Fruit fly (Drosophila melanogaster): ENCODE results near the gene CG3108.
A peak's percentile ranks its signal among the peaks of the same experiment; 100 is the strongest.

The CG3108 gene

dm6 chrX:5735268-5735941 is 46.0 kb downstream of the CG3108 start (continued):
- TF ChIP-seq HLH3B (GFP tag; IDR thresholded peaks at IDR 0.05) (peak; percentile 78), Sox100B (GFP tag; optimal IDR thresholded peaks at IDR 0.05) (peak; percentile 55), salm (tag; optimal IDR thresholded peaks at IDR 0.05) (peak; percentile 48), h (optimal IDR thresholded peaks at IDR 0.05) (no peak), sob (GFP tag; IDR thresholded peaks at IDR 0.05) (peak; percentile 84), tna (GFP tag; IDR thresholded peaks at IDR 0.05; ENCODE audit: partially characterized antibody) (no peak), ATbp (GFP tag; optimal IDR thresholded peaks at IDR 0.05) (peak; percentile 45), CG10979 (tag; optimal IDR thresholded peaks at IDR 0.05) (peak; percentile 56), Poxn (GFP tag; IDR thresholded peaks at IDR 0.05) (peak; percentile 51; the same call in 1 of the 2 replicates), CG10431 (GFP tag; optimal IDR thresholded peaks at IDR 0.05) (no peak), CG34376 (GFP tag; optimal IDR thresholded peaks at IDR 0.05) (no peak), Xbp1 (GFP tag; optimal IDR thresholded peaks at IDR 0.05) (peak; percentile 82), fd102C (GFP tag; optimal IDR thresholded peaks at IDR 0.05) (no peak), CTCF (GFP tag; optimal IDR thresholded peaks at IDR 0.05) (no peak), CG4404 (GFP tag; IDR thresholded peaks at IDR 0.05) (peak; percentile 47), prd (optimal IDR thresholded peaks at IDR 0.05) (no peak), prd (GFP tag; IDR thresholded peaks at IDR 0.05) (peak; percentile 83), pros (GFP tag; optimal IDR thresholded peaks at IDR 0.05) (no peak), Abd-B (GFP tag; optimal IDR thresholded peaks at IDR 0.05) (peak; percentile 75), D19A (tag; optimal IDR thresholded peaks at IDR 0.05) (peak; percentile 66), NfI (GFP tag; optimal IDR thresholded peaks at IDR 0.05) (peak; percentile 71), nerfin-2 (GFP tag; IDR thresholded peaks at IDR 0.05; ENCODE audit: partially characterized antibody) (no peak), lbe (GFP tag; optimal IDR thresholded peaks at IDR 0.05) (peak; percentile 80), Hmr (GFP tag; optimal IDR thresholded peaks at IDR 0.05) (peak; percentile 77), tio (GFP tag; optimal IDR thresholded peaks at IDR 0.05) (peak; percentile 62), bbx (GFP tag; IDR thresholded peaks at IDR 0.05; ENCODE audit: partially characterized antibody) (no peak), ems (GFP tag; optimal IDR thresholded peaks at IDR 0.05) (peak; percentile 51), CG2712 (tag; optimal IDR thresholded peaks at IDR 0.05) (peak; percentile 87), Scr (GFP tag; IDR thresholded peaks at IDR 0.05; ENCODE audit: partially characterized antibody) (no peak), gem (tag; optimal IDR thresholded peaks at IDR 0.05) (peak; percentile 88), CG9437 (GFP tag; optimal IDR thresholded peaks at IDR 0.05) (peak; percentile 46), az2 (GFP tag; optimal IDR thresholded peaks at IDR 0.05) (peak; percentile 75), ERR (GFP tag; optimal IDR thresholded peaks at IDR 0.05) (peak; percentile 33), inv (GFP tag; IDR thresholded peaks at IDR 0.05; ENCODE audit: partially characterized antibody) (no peak), pb (GFP tag; optimal IDR thresholded peaks at IDR 0.05) (no peak), bcd (GFP tag; optimal IDR thresholded peaks at IDR 0.05) (peak; percentile 18), CG5180 (GFP tag; optimal IDR thresholded peaks at IDR 0.05) (peak; percentile 35), NK7.1 (GFP tag; optimal IDR thresholded peaks at IDR 0.05) (peak; percentile 31), scrt (GFP tag; optimal IDR thresholded peaks at IDR 0.05) (peak; percentile 36), sens-2 (GFP tag; IDR thresholded peaks at IDR 0.05) (no peak), CG10543 (GFP tag; optimal IDR thresholded peaks at IDR 0.05) (peak; percentile 27), CG34422 (GFP tag; IDR thresholded peaks at IDR 0.05) (peak; percentile 81), CG18262 (tag; optimal IDR thresholded peaks at IDR 0.05) (peak; percentile 78), vfl (GFP tag; optimal IDR thresholded peaks at IDR 0.05) (no peak), Hsf (GFP tag; optimal IDR thresholded peaks at IDR 0.05) (peak; percentile 79), emc (GFP tag; optimal IDR thresholded peaks at IDR 0.05) (no peak), CG9797 (GFP tag; optimal IDR thresholded peaks at IDR 0.05) (no peak), CG9215 (GFP tag; IDR thresholded peaks at IDR 0.05) (peak; percentile 54; the same call in 1 of the 2 replicates), CG3847 (GFP tag; IDR thresholded peaks at IDR 0.05) (peak; percentile 72), Bdp1 (GFP tag; optimal IDR thresholded peaks at IDR 0.05) (peak; percentile 15)

Data from whole organism, embryonic.